Fruit fly (Drosophila melanogaster): ENCODE data around the gene CG5157.

- TF ChIP-seq usp (GFP tag; optimal IDR thresholded peaks at IDR 0.05) (no peak), Dll (optimal IDR thresholded peaks at IDR 0.05) (no peak), pan (optimal IDR thresholded peaks at IDR 0.05) (no peak), EcR (GFP tag; optimal IDR thresholded peaks at IDR 0.05) (no peak), CG8478 (optimal IDR thresholded peaks at IDR 0.05) (no peak), psq (optimal IDR thresholded peaks at IDR 0.05) (no peak)
Measured at dm6 chr3L:16153089-16153488, 15.4 kb upstream of the CG5157 start.

Data from whole organism.